Worm (Caenorhabditis elegans): ENCODE results near the gene Y39C12A.9.

DNA sequence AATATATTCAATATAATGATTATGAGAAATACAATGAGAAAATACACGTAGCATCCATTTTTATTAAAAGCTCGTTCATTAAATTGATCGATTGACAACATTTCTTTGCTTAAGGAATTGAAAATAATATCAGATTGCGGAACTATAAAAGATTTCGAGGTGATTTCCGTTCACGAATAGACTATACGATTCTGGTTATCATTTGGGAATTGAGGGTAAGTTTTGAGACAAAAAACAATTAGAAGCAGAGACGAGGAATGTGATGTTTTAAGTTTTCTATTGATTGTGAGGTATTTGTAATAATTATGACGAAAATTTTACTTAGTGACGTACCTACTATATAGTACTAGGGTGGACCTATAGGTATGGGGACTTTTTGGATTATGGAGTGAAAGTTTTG lies 20.2 kb downstream of the Y39C12A.9 start, which contains the start of gene sre-19:
- TF ChIP-seq tab-1 (GFP tag; IDR thresholded peaks at IDR 0.05): no peak
- no peak for TF ChIP-seq klf-2 (GFP tag; conservative IDR thresholded peaks at IDR 0.05)
- TF ChIP-seq flt-1 (GFP tag; IDR thresholded peaks at IDR 0.05): no peak
- no peak for TF ChIP-seq med-1 (GFP tag; optimal IDR thresholded peaks at IDR 0.05; ENCODE audit: insufficient read depth)
